Worm (Caenorhabditis elegans): ENCODE data around the gene abts-4.

abts-4 gene

ce11 chrX:6788965-6789573, 27.5 kb upstream of the abts-4 start, which contains the start of gene sgca-1:
Gene sgca-1 (minus strand): TSS chrX:6789548.
- no peak for TF ChIP-seq him-1 (tag; optimal IDR thresholded peaks at IDR 0.05)
- TF ChIP-seq W03F9.2 (tag; optimal IDR thresholded peaks at IDR 0.05), result no peak
- TF ChIP-seq dao-5 (tag; optimal IDR thresholded peaks at IDR 0.05), result no peak

ce11 chrX:6784181-6784580, 22.6 kb upstream of the abts-4 start, which contains the start of gene bgal-2:
Gene bgal-2 (plus strand): TSS chrX:6784411.
- TF ChIP-seq W03F9.2 (tag; optimal IDR thresholded peaks at IDR 0.05), result no peak
- TF ChIP-seq him-1 (tag; optimal IDR thresholded peaks at IDR 0.05), result no peak
- no peak for TF ChIP-seq dao-5 (tag; optimal IDR thresholded peaks at IDR 0.05)

- no peak for TF ChIP-seq him-1 (tag; optimal IDR thresholded peaks at IDR 0.05)
- no peak for TF ChIP-seq W03F9.2 (tag; optimal IDR thresholded peaks at IDR 0.05)
- TF ChIP-seq dao-5 (tag; optimal IDR thresholded peaks at IDR 0.05), result no peak
These were observed 21.3 kb upstream of the abts-4 start, which contains the start of gene idpp-6 for ce11 chrX:6782857-6783256. Gene idpp-6 (plus strand): TSS chrX:6783157.

- TF ChIP-seq W03F9.2 (tag; optimal IDR thresholded peaks at IDR 0.05) (no peak), dao-5 (tag; optimal IDR thresholded peaks at IDR 0.05) (no peak), him-1 (tag; optimal IDR thresholded peaks at IDR 0.05) (no peak)
These were observed 16.5 kb upstream of the abts-4 start, which contains the start of gene irk-1 for ce11 chrX:6778014-6778413. Gene irk-1 (minus strand): TSS chrX:6778114.

- TF ChIP-seq W03F9.2 (tag; optimal IDR thresholded peaks at IDR 0.05), result no peak
- no peak for TF ChIP-seq him-1 (tag; optimal IDR thresholded peaks at IDR 0.05)
- no peak for TF ChIP-seq dao-5 (tag; optimal IDR thresholded peaks at IDR 0.05)
These were observed 327 bp downstream of the abts-4 start for ce11 chrX:6761211-6761610.

ce11 chrX:6750145-6750544, 11.4 kb downstream of the abts-4 start:
- TF ChIP-seq him-1 (tag; optimal IDR thresholded peaks at IDR 0.05) (peak; percentile 77), dao-5 (tag; optimal IDR thresholded peaks at IDR 0.05) (no peak), W03F9.2 (tag; optimal IDR thresholded peaks at IDR 0.05) (peak; percentile 49)

ce11 chrX:6749124-6749822, 12.3 kb downstream of the abts-4 start:
- TF ChIP-seq him-1 (tag; optimal IDR thresholded peaks at IDR 0.05) (no peak), dao-5 (tag; optimal IDR thresholded peaks at IDR 0.05) (no peak), W03F9.2 (tag; optimal IDR thresholded peaks at IDR 0.05) (no peak)

- no peak for TF ChIP-seq dao-5 (tag; optimal IDR thresholded peaks at IDR 0.05)
- no peak for TF ChIP-seq W03F9.2 (tag; optimal IDR thresholded peaks at IDR 0.05)
- no peak for TF ChIP-seq him-1 (tag; optimal IDR thresholded peaks at IDR 0.05)
These were observed 13.6 kb downstream of the abts-4 start for ce11 chrX:6747906-6748356.

ce11 chrX:6746849-6747248, 14.7 kb downstream of the abts-4 start:
- TF ChIP-seq dao-5 (tag; optimal IDR thresholded peaks at IDR 0.05) (no peak), him-1 (tag; optimal IDR thresholded peaks at IDR 0.05) (no peak), W03F9.2 (tag; optimal IDR thresholded peaks at IDR 0.05) (no peak)

ce11 chrX:6745515-6745914, 16.0 kb downstream of the abts-4 start:
- TF ChIP-seq him-1 (tag; optimal IDR thresholded peaks at IDR 0.05), result no peak
- no peak for TF ChIP-seq dao-5 (tag; optimal IDR thresholded peaks at IDR 0.05)

- TF ChIP-seq dao-5 (tag; optimal IDR thresholded peaks at IDR 0.05), result no peak
- no peak for TF ChIP-seq W03F9.2 (tag; optimal IDR thresholded peaks at IDR 0.05)
- TF ChIP-seq him-1 (tag; optimal IDR thresholded peaks at IDR 0.05), result peak; percentile 26
These were observed 16.6 kb downstream of the abts-4 start for ce11 chrX:6744978-6745377.

ce11 chrX:6744537-6744936, 17.0 kb downstream of the abts-4 start:
- no peak for TF ChIP-seq him-1 (tag; optimal IDR thresholded peaks at IDR 0.05)
- TF ChIP-seq dao-5 (tag; optimal IDR thresholded peaks at IDR 0.05), result no peak
- TF ChIP-seq W03F9.2 (tag; optimal IDR thresholded peaks at IDR 0.05), result peak; percentile 1

ce11 chrX:6743853-6744346, 17.6 kb downstream of the abts-4 start:
- TF ChIP-seq W03F9.2 (tag; optimal IDR thresholded peaks at IDR 0.05) (peak; percentile 67), him-1 (tag; optimal IDR thresholded peaks at IDR 0.05) (no peak), dao-5 (tag; optimal IDR thresholded peaks at IDR 0.05) (no peak)

ce11 chrX:6743344-6743743, 18.2 kb downstream of the abts-4 start:
- TF ChIP-seq him-1 (tag; optimal IDR thresholded peaks at IDR 0.05) (no peak), dao-5 (tag; optimal IDR thresholded peaks at IDR 0.05) (no peak), W03F9.2 (tag; optimal IDR thresholded peaks at IDR 0.05) (no peak)

Measured in whole organism, L4/young adult.